Fruit fly (Drosophila melanogaster) whole organism, embryonic: Measurements from ENCODE around the gene Mco1.

Experiments
- Asciz ChIP-seq: fragments of 200-800 bp; sonication (Bioruptor generic); optimal IDR thresholded peaks from 2 replicates; lab custom pipeline; 2017; ENCODE audit warnings: missing biosample characterization, mild to moderate bottlenecking, missing genetic modification characterization, missing genetic modification reagents
- BEAF-32 ChIP-seq: fragments of 200-800 bp; sonication (Bioruptor generic); optimal IDR thresholded peaks from 3 replicates; lab custom pipeline; 2017; ENCODE audit warnings: missing biosample characterization, missing genetic modification characterization, mild to moderate bottlenecking, moderate library complexity, missing genetic modification reagents
- CG10462 ChIP-seq: fragments of 200-800 bp; sonication (Bioruptor generic); optimal IDR thresholded peaks from 2 replicates; lab custom pipeline; 2016; ENCODE audit warnings: missing biosample characterization, missing genetic modification characterization
- CG11085 ChIP-seq: fragments of 200-800 bp; sonication (Bioruptor generic); IDR thresholded peaks from 2 replicates; pipeline ENCODE4 v1.3.6; 2022; ENCODE audit warnings: missing biosample characterization, missing genetic modification characterization
- CG12391 ChIP-seq: fragments of 200-800 bp; sonication (Bioruptor generic); optimal IDR thresholded peaks from 3 replicates; lab custom pipeline; 2018; ENCODE audit warnings: missing biosample characterization, mild to moderate bottlenecking, missing genetic modification characterization, moderate library complexity
- CG12942 ChIP-seq: fragments of 200-800 bp; sonication (Bioruptor generic); optimal IDR thresholded peaks from 3 replicates; lab custom pipeline; 2016; ENCODE audit warnings: missing biosample characterization, missing genetic modification characterization
- CG13624 ChIP-seq: fragments of 200-800 bp; sonication (Bioruptor generic); optimal IDR thresholded peaks from 2 replicates; lab custom pipeline; 2016; ENCODE audit warnings: missing biosample characterization, missing genetic modification characterization
- CG14667 ChIP-seq: fragments of 200-800 bp; sonication (Bioruptor generic); IDR thresholded peaks from 2 replicates; pipeline ENCODE4 v1.3.6; 2022; ENCODE audit warnings: missing biosample characterization, missing genetic modification characterization
- CG16813 ChIP-seq: fragments of 200-800 bp; sonication (Bioruptor generic); IDR thresholded peaks from 3 replicates; pipeline ENCODE4 v1.3.6; 2022; ENCODE audit warnings: missing biosample characterization, missing genetic modification characterization; ENCODE audit not compliant: partially characterized antibody
- CG17385 ChIP-seq: fragments of 200-800 bp; sonication (Bioruptor generic); optimal IDR thresholded peaks from 3 replicates; lab custom pipeline; 2018; ENCODE audit warnings: missing biosample characterization, mild to moderate bottlenecking, missing genetic modification characterization
- CG18476 ChIP-seq: fragments of 200-800 bp; sonication (Bioruptor generic); optimal IDR thresholded peaks from 2 replicates; lab custom pipeline; 2016; ENCODE audit warnings: missing biosample characterization, mild to moderate bottlenecking, missing genetic modification characterization
- CG18619 ChIP-seq: fragments of 200-800 bp; sonication (Bioruptor generic); optimal IDR thresholded peaks from 3 replicates; lab custom pipeline; 2017; ENCODE audit warnings: missing biosample characterization, mild to moderate bottlenecking, missing genetic modification characterization
- CG2712 ChIP-seq: fragments of 200-800 bp; optimal IDR thresholded peaks from 3 replicates; lab custom pipeline; 2019; ENCODE audit warnings: missing biosample characterization, mild to moderate bottlenecking, missing genetic modification characterization, moderate library complexity
- CG30431 ChIP-seq: fragments of 200-800 bp; sonication (Bioruptor generic); optimal IDR thresholded peaks from 2 replicates; lab custom pipeline; 2017; ENCODE audit warnings: missing biosample characterization, missing genetic modification characterization
- CG3838 ChIP-seq: fragments of 200-800 bp; sonication (Bioruptor generic); optimal IDR thresholded peaks from 3 replicates; lab custom pipeline; 2016; ENCODE audit warnings: missing biosample characterization, missing genetic modification characterization
- CG5953 ChIP-seq: fragments of 200-800 bp; sonication (Bioruptor generic); IDR thresholded peaks from 2 replicates; pipeline ENCODE4 v1.3.6; 2022; ENCODE audit warnings: missing biosample characterization, missing genetic modification characterization
- CG6272 ChIP-seq: fragments of 200-800 bp; sonication (Bioruptor generic); IDR thresholded peaks from 2 replicates; pipeline ENCODE4 v1.3.6; 2022; ENCODE audit warnings: missing biosample characterization, missing genetic modification characterization
- CG6689 ChIP-seq: fragments of 200-800 bp; sonication (Bioruptor generic); IDR thresholded peaks from 2 replicates; pipeline ENCODE4 v1.3.6; 2022; ENCODE audit warnings: missing biosample characterization, missing genetic modification characterization
- CG7271 ChIP-seq: fragments of 200-800 bp; sonication (Bioruptor generic); optimal IDR thresholded peaks from 2 replicates; lab custom pipeline; 2018; ENCODE audit warnings: missing biosample characterization, mild to moderate bottlenecking, missing genetic modification characterization, moderate library complexity
- CG7357 ChIP-seq: fragments of 200-800 bp; sonication (Bioruptor generic); IDR thresholded peaks from 3 replicates; pipeline ENCODE4 v1.3.6; 2022; ENCODE audit warnings: missing biosample characterization, missing genetic modification characterization
- Dek ChIP-seq: fragments of 200-800 bp; sonication (Bioruptor generic); optimal IDR thresholded peaks from 3 replicates; lab custom pipeline; 2019; ENCODE audit warnings: missing biosample characterization, mild to moderate bottlenecking, missing genetic modification characterization, moderate library complexity
- Dref ChIP-seq: fragments of 200-800 bp; sonication (Bioruptor generic); IDR thresholded peaks from 2 replicates; pipeline ENCODE4 v1.3.6; 2022; ENCODE audit warnings: missing biosample characterization, missing genetic modification characterization
- ERR ChIP-seq: fragments of 200-800 bp; sonication (Bioruptor generic); optimal IDR thresholded peaks from 2 replicates; lab custom pipeline; 2016; ENCODE audit warnings: missing biosample characterization, missing genetic modification characterization
- Hr3 ChIP-seq: fragments of 200-800 bp; sonication (Bioruptor generic); optimal IDR thresholded peaks from 3 replicates; lab custom pipeline; 2016; ENCODE audit warnings: missing biosample characterization, missing genetic modification characterization
- NC2α ChIP-seq: fragments of 200-800 bp; sonication (Bioruptor generic); optimal IDR thresholded peaks from 2 replicates; lab custom pipeline; 2016; ENCODE audit warnings: missing biosample characterization, missing genetic modification characterization
- NFAT ChIP-seq: fragments of 200-800 bp; sonication (Bioruptor generic); IDR thresholded peaks from 2 replicates; pipeline ENCODE4 v1.3.6; 2022; ENCODE audit warnings: missing biosample characterization, missing genetic modification characterization
- TFAM ChIP-seq: fragments of 200-800 bp; sonication (Bioruptor generic); optimal IDR thresholded peaks from 2 replicates; lab custom pipeline; 2017; ENCODE audit warnings: missing biosample characterization, missing genetic modification characterization, inconsistent platforms
- Taf1 ChIP-seq: fragments of 200-800 bp; sonication (Bioruptor generic); IDR thresholded peaks from 2 replicates; pipeline ENCODE4 v1.3.6; 2022; ENCODE audit warnings: missing biosample characterization, missing genetic modification characterization
- Tbp ChIP-seq: fragments of >200 bp; optimal IDR thresholded peaks from 2 replicates; lab custom pipeline; 2018; ENCODE audit warnings: missing biosample characterization, missing genetic modification characterization
- amos ChIP-seq: fragments of 200-800 bp; sonication (Bioruptor generic); IDR thresholded peaks from 2 replicates; pipeline ENCODE4 v1.3.6; 2022; ENCODE audit warnings: missing biosample characterization, missing genetic modification characterization; ENCODE audit not compliant: partially characterized antibody
- bigmax ChIP-seq: fragments of 200-800 bp; sonication (Bioruptor generic); optimal IDR thresholded peaks from 2 replicates; lab custom pipeline; 2018; ENCODE audit warnings: missing biosample characterization, mild to moderate bottlenecking, missing genetic modification characterization
- crc ChIP-seq: fragments of 200-800 bp; sonication (Bioruptor generic); optimal IDR thresholded peaks from 2 replicates; lab custom pipeline; 2016; ENCODE audit warnings: missing biosample characterization, missing genetic modification characterization
- ham ChIP-seq: fragments of 200-800 bp; sonication (Bioruptor generic); IDR thresholded peaks from 2 replicates; pipeline ENCODE4 v1.3.6; 2022; ENCODE audit warnings: missing biosample characterization, missing genetic modification characterization
- hb ChIP-seq: fragments of 200-800 bp; sonication (Bioruptor generic); IDR thresholded peaks from 3 replicates; pipeline ENCODE4 v1.3.6; 2022; ENCODE audit warnings: missing biosample characterization, missing genetic modification characterization; ENCODE audit not compliant: partially characterized antibody
- insv ChIP-seq, 2 experiments: fragments of 200-800 bp; sonication (Bioruptor generic); optimal IDR thresholded peaks; 3 replicates each; lab custom pipeline; 2016 to 2018; ENCODE audit warnings: missing biosample characterization in 2 of 2, missing genetic modification characterization in 2 of 2
- klu ChIP-seq: fragments of 200-800 bp; sonication (Bioruptor generic); IDR thresholded peaks from 2 replicates; pipeline ENCODE4 v1.3.6; 2022; ENCODE audit warnings: missing biosample characterization, missing genetic modification characterization
- knrl ChIP-seq: fragments of 200-800 bp; sonication (Bioruptor generic); IDR thresholded peaks from 3 replicates; pipeline ENCODE4 v1.3.6; 2022; ENCODE audit warnings: missing biosample characterization, missing genetic modification characterization; ENCODE audit not compliant: partially characterized antibody
- lbe ChIP-seq: fragments of 200-800 bp; sonication (Bioruptor generic); optimal IDR thresholded peaks from 2 replicates; lab custom pipeline; 2016; ENCODE audit warnings: missing biosample characterization, mild to moderate bottlenecking, missing genetic modification characterization
- nerfin-1 ChIP-seq: fragments of 200-800 bp; sonication (Bioruptor generic); optimal IDR thresholded peaks from 3 replicates; lab custom pipeline; 2019; ENCODE audit warnings: missing biosample characterization, mild to moderate bottlenecking, missing genetic modification characterization, moderate library complexity
- p53 ChIP-seq: fragments of 200-800 bp; sonication (Bioruptor generic); optimal IDR thresholded peaks from 2 replicates; lab custom pipeline; 2016; ENCODE audit warnings: missing biosample characterization, missing genetic modification characterization
- phol ChIP-seq: fragments of 200-800 bp; sonication (Bioruptor generic); optimal IDR thresholded peaks from 3 replicates; lab custom pipeline; 2018; ENCODE audit warnings: missing biosample characterization, mild to moderate bottlenecking, missing genetic modification characterization, moderate library complexity
- pita ChIP-seq: fragments of 200-800 bp; sonication (Bioruptor generic); optimal IDR thresholded peaks from 2 replicates; lab custom pipeline; 2017; ENCODE audit warnings: missing biosample characterization, mild to moderate bottlenecking, missing genetic modification characterization
- pnt ChIP-seq: fragments of 200-800 bp; sonication (Bioruptor generic); optimal IDR thresholded peaks from 3 replicates; lab custom pipeline; 2016; ENCODE audit warnings: missing biosample characterization, missing genetic modification characterization
- sc ChIP-seq, 3 experiments: fragments of >200 bp in 2 of 3; fragments of 200-800 bp in 1 of 3; sonication (Bioruptor generic) in 1 of 3; optimal IDR thresholded peaks; 2 replicates in 2 of 3; 3 replicates in 1 of 3; lab custom pipeline; 2017; ENCODE audit warnings: mild to moderate bottlenecking in 1 of 3, missing biosample characterization in 1 of 3, missing genetic modification characterization in 1 of 3, missing genetic modification reagents in 1 of 3
- sd ChIP-seq: fragments of 200-800 bp; sonication (Bioruptor generic); optimal IDR thresholded peaks from 3 replicates; lab custom pipeline; 2018; ENCODE audit warnings: missing biosample characterization, mild to moderate bottlenecking, missing genetic modification characterization, moderate library complexity
- sna ChIP-seq: fragments of 200-800 bp; sonication (Bioruptor generic); IDR thresholded peaks from 2 replicates; pipeline ENCODE4 v1.3.6; 2022; ENCODE audit warnings: missing biosample characterization, missing genetic modification characterization; ENCODE audit not compliant: partially characterized antibody
- so ChIP-seq: fragments of 200-800 bp; sonication (Bioruptor generic); IDR thresholded peaks from 3 replicates; pipeline ENCODE4 v1.3.6; 2022; ENCODE audit warnings: missing biosample characterization, missing genetic modification characterization
- tap ChIP-seq: fragments of 200-800 bp; optimal IDR thresholded peaks from 3 replicates; lab custom pipeline; 2019; ENCODE audit warnings: missing biosample characterization, mild to moderate bottlenecking, missing genetic modification characterization, moderate library complexity
- zfh2 ChIP-seq: fragments of 200-800 bp; sonication (Bioruptor generic); optimal IDR thresholded peaks from 2 replicates; lab custom pipeline; 2016; ENCODE audit warnings: missing biosample characterization, missing genetic modification characterization

Gene Mco1

dm6 chr2L:9430992-9431602, 14.7 kb downstream of the Mco1 start, which contains the start of the genes FucTB and scat (continued):
- TF ChIP-seq Asciz (GFP tag; lab: Kevin White, UChicago) = peak; percentile 72
- no peak for TF ChIP-seq TFAM
- no peak for TF ChIP-seq NC2α (GFP tag; lab: Kevin White, UChicago)
- 0 out of 2 replicates have a peak, but pooled peaks have one; percentile 4 for TF ChIP-seq amos (GFP tag; lab: Robert Waterston, UW)
- TF ChIP-seq CG11085 (GFP tag; lab: Robert Waterston, UW) = peak; percentile 88
- peak; percentile 94 for TF ChIP-seq CG6689
- TF ChIP-seq CG17385 (GFP tag; lab: Kevin White, UChicago) = peak; percentile 79
- TF ChIP-seq CG12942 (GFP tag; lab: Kevin White, UChicago) = peak; percentile 93
- TF ChIP-seq pnt (GFP tag; lab: Kevin White, UChicago) = peak; percentile 68
- TF ChIP-seq CG13624 (GFP tag; lab: Kevin White, UChicago) = peak; percentile 31
- no peak for TF ChIP-seq hb (GFP tag; lab: Robert Waterston, UW)
- TF ChIP-seq Dek (tag; lab: Kevin White, UChicago) = peak; percentile 89
- TF ChIP-seq CG16813 = peak; percentile 48; the same call in 1 of the 3 replicates
- no peak for TF ChIP-seq sd (tag; lab: Kevin White, UChicago)
- peak; percentile 35 for TF ChIP-seq CG3838
- peak; percentile 89 for TF ChIP-seq CG14667 (GFP tag; lab: Robert Waterston, UW)
- peak; percentile 82 for TF ChIP-seq CG18476 (GFP tag; lab: Kevin White, UChicago)
- peak; percentile 79 for TF ChIP-seq knrl (GFP tag; lab: Robert Waterston, UW)
- TF ChIP-seq ERR (GFP tag; lab: Kevin White, UChicago) = no peak
- no peak for TF ChIP-seq Tbp (GFP tag; lab: Kevin White, UChicago)
- TF ChIP-seq klu (GFP tag; lab: Robert Waterston, UW) = peak; percentile 91
- peak; percentile 92 for TF ChIP-seq CG30431 (GFP tag; lab: Kevin White, UChicago)
- peak in 1 of 2 experiments; percentile 60 for TF ChIP-seq insv (GFP tag; optimal IDR thresholded peaks at IDR 0.05; lab: Kevin White, UChicago)
- peak; percentile 93 for TF ChIP-seq NFAT (GFP tag; lab: Robert Waterston, UW)
- TF ChIP-seq crc = no peak
- TF ChIP-seq sna (GFP tag; lab: Robert Waterston, UW) = no peak
- TF ChIP-seq p53 = no peak
- TF ChIP-seq CG10462 = peak; percentile 76
- peak; percentile 72 for TF ChIP-seq zfh2 (GFP tag; lab: Kevin White, UChicago)
- no peak for TF ChIP-seq bigmax (GFP tag; lab: Kevin White, UChicago)
- no peak for TF ChIP-seq ham (GFP tag; lab: Robert Waterston, UW)
- TF ChIP-seq CG7271 = peak; percentile 88
- TF ChIP-seq CG7357 = peak; percentile 87
- TF ChIP-seq tap (tag; lab: Kevin White, UChicago) = peak; percentile 71
- peak; percentile 87 for TF ChIP-seq lbe (GFP tag; lab: Kevin White, UChicago)
- peak; percentile 97 for TF ChIP-seq CG12391 (tag; lab: Kevin White, UChicago)
- peak; percentile 78; the same call in 1 of the 3 replicates for TF ChIP-seq so (GFP tag; lab: Robert Waterston, UW)
- TF ChIP-seq CG18619 (GFP tag; lab: Kevin White, UChicago) = peak; percentile 95
- no peak for TF ChIP-seq sc (optimal IDR thresholded peaks at IDR 0.05; lab: Kevin White, UChicago)
- peak; percentile 83 for TF ChIP-seq sc (GFP tag; optimal IDR thresholded peaks at IDR 0.05; lab: Kevin White, UChicago)
- peak; percentile 28 for TF ChIP-seq BEAF-32 (GFP tag; lab: Kevin White, UChicago)
- peak; percentile 86 for TF ChIP-seq nerfin-1
- TF ChIP-seq pita (GFP tag; lab: Kevin White, UChicago) = no peak
- TF ChIP-seq phol (tag; lab: Kevin White, UChicago) = peak; percentile 98
- TF ChIP-seq Dref = 0 out of 2 replicates have a peak, but pooled peaks have one; percentile 38
- peak; percentile 96 for TF ChIP-seq CG2712 (tag; lab: Kevin White, UChicago)
- TF ChIP-seq Taf1 (GFP tag; lab: Robert Waterston, UW) = peak; percentile 70
- TF ChIP-seq CG5953 (GFP tag; lab: Robert Waterston, UW) = no peak
- TF ChIP-seq CG6272 (GFP tag; lab: Robert Waterston, UW) = peak; percentile 94
- peak; percentile 98 for TF ChIP-seq Hr3
